Worm (Caenorhabditis elegans) whole organism, mixed stage, embryonic: ENCODE data around the gene Y7A5A.1.

Experiments
- blmp-1 ChIP-seq: fragments of 150-350 bp; optimal IDR thresholded peaks from 2 replicates; lab custom pipeline; 2014; ENCODE audit warnings: missing biosample characterization, missing genetic modification characterization
- snpc-4 ChIP-seq: fragments of 150-350 bp; optimal IDR thresholded peaks from 2 replicates; lab custom pipeline; 2014; ENCODE audit warnings: missing biosample characterization, missing genetic modification characterization

DNA sequence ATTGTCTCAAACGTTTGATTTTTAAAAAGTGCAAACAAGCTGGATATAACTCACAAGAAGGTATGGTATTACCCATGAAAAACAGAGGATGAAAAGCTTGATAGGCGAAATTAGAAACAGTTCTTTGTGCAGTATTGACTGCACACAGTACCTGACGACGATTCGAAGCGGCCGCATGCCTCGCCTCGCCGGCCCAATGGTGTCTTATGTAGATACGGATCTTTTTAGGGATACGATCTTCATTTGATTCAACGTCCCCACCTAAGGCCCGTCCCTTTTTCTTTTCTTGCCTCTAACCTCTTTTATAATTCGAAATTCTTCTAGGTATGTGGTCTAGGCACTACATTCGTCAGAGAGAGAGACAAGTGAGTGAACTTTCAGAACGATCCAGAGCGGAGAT is 5.1 kb downstream of the Y7A5A.1 start, which contains the start of gene bus-17:
- TF ChIP-seq blmp-1 (tag; lab: Kevin White, UChicago) (no peak), snpc-4 (tag; lab: Kevin White, UChicago) (no peak)
